Fruit fly (Drosophila melanogaster) whole organism, adult: Measurements from ENCODE around the gene slgA.

Source experiments
- CG11617 ChIP-seq: fragments of 200-800 bp; sonication (Bioruptor generic); optimal IDR thresholded peaks from 2 replicates; lab custom pipeline; 2017; ENCODE audit warnings: mild to moderate bottlenecking, missing biosample characterization, missing genetic modification reagents, missing genetic modification characterization
- CG12768 ChIP-seq: fragments of 200-800 bp; sonication (Bioruptor generic); optimal IDR thresholded peaks from 2 replicates; lab custom pipeline; 2017; ENCODE audit warnings: missing biosample characterization, missing genetic modification characterization, mild to moderate bottlenecking, moderate library complexity, missing genetic modification reagents
- CG14711 ChIP-seq: fragments of 200-800 bp; sonication (Bioruptor generic); optimal IDR thresholded peaks from 2 replicates; lab custom pipeline; 2018; ENCODE audit warnings: missing biosample characterization, mild to moderate bottlenecking, missing genetic modification characterization, moderate library complexity
- CG1620 ChIP-seq: fragments of 200-800 bp; sonication (Bioruptor generic); optimal IDR thresholded peaks from 2 replicates; lab custom pipeline; 2016; ENCODE audit warnings: missing biosample characterization, missing genetic modification characterization
- CG33017 ChIP-seq: fragments of 200-800 bp; sonication (Bioruptor generic); optimal IDR thresholded peaks from 2 replicates; lab custom pipeline; 2018; ENCODE audit warnings: missing biosample characterization, mild to moderate bottlenecking, missing genetic modification characterization, moderate library complexity
- Clk ChIP-seq: fragments of 200-800 bp; sonication (Bioruptor generic); optimal IDR thresholded peaks from 2 replicates; lab custom pipeline; 2017; ENCODE audit warnings: missing biosample characterization, missing genetic modification characterization
- Hr96 ChIP-seq: fragments of 200-800 bp; sonication (Bioruptor generic); optimal IDR thresholded peaks from 2 replicates; lab custom pipeline; 2016; ENCODE audit warnings: missing biosample characterization, missing genetic modification characterization
- cnc ChIP-seq, 2 experiments: fragments of >200 bp; optimal IDR thresholded peaks; 2 replicates each; lab custom pipeline; 2017
- kay ChIP-seq: fragments of 200-800 bp; sonication (Bioruptor generic); peaks from one replicate; lab custom pipeline; 2016; ENCODE audit warnings: missing biosample characterization, missing genetic modification characterization, borderline replicate concordance
- ovo ChIP-seq: fragments of 200-800 bp; sonication (Bioruptor generic); optimal IDR thresholded peaks from 2 replicates; lab custom pipeline; 2016; ENCODE audit warnings: missing biosample characterization, missing genetic modification characterization
- tj ChIP-seq: fragments of 200-800 bp; sonication (Bioruptor generic); optimal IDR thresholded peaks from 3 replicates; lab custom pipeline; 2017; ENCODE audit warnings: missing biosample characterization, mild to moderate bottlenecking, missing genetic modification characterization, moderate library complexity

dm6 chrX:21353541-21353940 is 20.3 kb upstream of the slgA start:
- TF ChIP-seq tj (GFP tag; lab: Kevin White, UChicago) (no peak), kay (GFP tag; lab: Kevin White, UChicago) (no peak), ovo (no peak), CG11617 (GFP tag; lab: Kevin White, UChicago) (no peak), Clk (GFP tag; lab: Kevin White, UChicago) (no peak), CG33017 (tag; lab: Kevin White, UChicago) (no peak), CG12768 (no peak), CG14711 (tag; lab: Kevin White, UChicago) (no peak), CG1620 (GFP tag; lab: Kevin White, UChicago) (no peak), cnc (optimal IDR thresholded peaks at IDR 0.05; lab: Kevin White, UChicago) (no peak), Hr96 (GFP tag; lab: Kevin White, UChicago) (no peak)
